Fruit fly (Drosophila melanogaster): Measurements from ENCODE around the gene CG14258.

Gene CG14258

DNA sequence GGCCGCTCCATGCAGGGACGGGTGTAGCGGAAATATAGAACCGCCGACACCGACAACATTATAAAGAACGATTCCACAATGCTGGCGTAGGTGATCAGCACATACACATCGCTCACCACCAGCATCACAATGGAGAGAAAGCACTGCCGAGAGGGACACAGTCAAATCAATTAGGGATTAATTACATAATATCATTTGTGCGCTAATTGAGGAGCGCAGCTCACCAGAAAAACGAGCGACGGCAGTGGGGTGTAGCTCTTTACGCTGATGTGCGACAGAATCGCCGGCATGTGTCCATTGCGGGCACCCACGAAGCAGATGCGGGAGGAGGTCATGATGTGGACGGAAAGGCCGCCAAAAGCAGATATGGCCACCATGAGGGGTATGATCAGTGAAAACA lies 16.5 kb downstream of the CG14258 start:
- TF ChIP-seq vri (GFP tag; optimal IDR thresholded peaks at IDR 0.05) = peak; percentile 14
- no peak for TF ChIP-seq fd85E (GFP tag; optimal IDR thresholded peaks at IDR 0.05)
- no peak for TF ChIP-seq CG31627 (GFP tag; optimal IDR thresholded peaks at IDR 0.05)
- TF ChIP-seq Sox14 (GFP tag; optimal IDR thresholded peaks at IDR 0.05) = no peak
- TF ChIP-seq cyc (GFP tag; optimal IDR thresholded peaks at IDR 0.05) = no peak
- TF ChIP-seq CG11762 (GFP tag; optimal IDR thresholded peaks at IDR 0.05; ENCODE audit: insufficient read depth) = no peak
- TF ChIP-seq OdsH (GFP tag; optimal IDR thresholded peaks at IDR 0.05) = no peak
- no peak for TF ChIP-seq CG10631 (GFP tag; optimal IDR thresholded peaks at IDR 0.05)
- TF ChIP-seq fd59A (GFP tag; optimal IDR thresholded peaks at IDR 0.05) = no peak
- TF ChIP-seq CG11902 (GFP tag; optimal IDR thresholded peaks at IDR 0.05) = no peak
- no peak for TF ChIP-seq Hr38 (GFP tag; optimal IDR thresholded peaks at IDR 0.05)
- no peak for TF ChIP-seq esn (GFP tag; optimal IDR thresholded peaks at IDR 0.05)
- TF ChIP-seq svp (GFP tag) = peak; percentile 65

DNA sequence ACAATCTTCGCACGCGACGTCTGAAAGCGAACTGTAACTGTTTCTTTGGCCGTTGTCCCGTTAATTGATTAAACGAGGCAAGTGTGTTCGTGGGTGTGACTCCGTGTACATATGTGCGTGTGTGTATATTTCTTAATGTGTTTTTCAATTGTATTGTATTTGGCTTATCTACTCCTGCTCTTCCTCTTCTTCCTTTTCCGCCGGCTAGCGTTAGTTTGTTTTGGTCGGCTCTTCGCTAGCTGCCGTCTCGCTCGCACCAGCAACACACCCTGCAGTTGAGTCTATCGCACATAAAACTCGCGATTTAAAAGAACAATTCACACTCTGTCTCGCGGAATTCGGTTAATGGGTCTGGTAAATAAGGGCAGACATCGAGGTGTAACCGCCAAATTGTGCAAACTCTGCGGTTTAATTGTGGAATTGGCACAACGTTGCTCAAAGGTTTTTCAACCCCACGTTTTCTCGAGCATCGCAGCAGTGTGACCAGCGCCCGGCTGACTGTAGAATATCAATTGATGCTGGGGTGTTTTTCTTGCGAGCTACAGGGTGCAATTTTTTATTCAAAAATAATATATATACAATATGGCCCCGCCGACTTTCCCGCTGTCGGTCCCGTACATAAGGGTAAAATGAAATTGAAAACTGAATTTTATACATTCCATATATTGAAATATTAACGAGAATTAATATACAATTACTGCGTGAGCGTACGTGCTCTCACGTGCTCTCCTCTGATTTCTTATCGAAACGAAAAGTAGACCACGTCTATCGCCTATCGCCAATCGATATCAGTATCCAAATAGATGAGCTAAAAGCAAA lies 19.1 kb downstream of the CG14258 start, which contains the start of the genes gb and CG5815:
gb (minus strand) TSS at position 487 of the 819 bp plus-strand sequence.
CG5815 (plus strand) TSS at position 783 of the 819 bp plus-strand sequence.
- TF ChIP-seq CG8119 (GFP tag; IDR thresholded peaks at IDR 0.05) (peak; percentile 84), Met (GFP tag; optimal IDR thresholded peaks at IDR 0.05) (no peak), Hr39 (GFP tag; optimal IDR thresholded peaks at IDR 0.05) (peak; percentile 87), CG11902 (GFP tag; optimal IDR thresholded peaks at IDR 0.05) (peak; percentile 75), achi (GFP tag; optimal IDR thresholded peaks at IDR 0.05) (no peak), Smox (GFP tag; optimal IDR thresholded peaks at IDR 0.05) (no peak), Eip78C (GFP tag) (peak; percentile 96), CG15336 (GFP tag; IDR thresholded peaks at IDR 0.05) (peak; percentile 81), Eip93F (GFP tag; optimal IDR thresholded peaks at IDR 0.05) (peak; percentile 92), CG3032 (tag; optimal IDR thresholded peaks at IDR 0.05) (peak; percentile 86), CG31627 (GFP tag; optimal IDR thresholded peaks at IDR 0.05) (peak; percentile 87), Ets21C (GFP tag; optimal IDR thresholded peaks at IDR 0.05) (peak; percentile 82), ss (GFP tag; optimal IDR thresholded peaks at IDR 0.05) (no peak), CG34406 (GFP tag; optimal IDR thresholded peaks at IDR 0.05) (peak; percentile 85), vri (GFP tag; optimal IDR thresholded peaks at IDR 0.05) (peak; percentile 31), CG6163 (GFP tag; IDR thresholded peaks at IDR 0.05) (peak; percentile 92), Ets96B (tag; optimal IDR thresholded peaks at IDR 0.05) (peak; percentile 87), cyc (GFP tag; optimal IDR thresholded peaks at IDR 0.05) (peak; percentile 88), CG3919 (GFP tag; optimal IDR thresholded peaks at IDR 0.05) (peak; percentile 90), fkh (GFP tag; optimal IDR thresholded peaks at IDR 0.05) (peak; percentile 77), lz (GFP tag; optimal IDR thresholded peaks at IDR 0.05) (peak; percentile 92), fd59A (GFP tag; optimal IDR thresholded peaks at IDR 0.05) (peak; percentile 78), svp (GFP tag) (peak; percentile 97), CG7368 (GFP tag; optimal IDR thresholded peaks at IDR 0.05) (peak; percentile 71), dac (GFP tag; optimal IDR thresholded peaks at IDR 0.05) (peak; percentile 80), CG1621 (tag; optimal IDR thresholded peaks at IDR 0.05) (no peak), dsx (GFP tag; optimal IDR thresholded peaks at IDR 0.05; ENCODE audit: poor library complexity, severe bottlenecking) (no peak), Gug (GFP tag; IDR thresholded peaks at IDR 0.05) (peak; percentile 80), Sox14 (GFP tag; optimal IDR thresholded peaks at IDR 0.05) (peak; percentile 90), CG4318 (GFP tag; optimal IDR thresholded peaks at IDR 0.05) (peak; percentile 83), CG6792 (GFP tag; optimal IDR thresholded peaks at IDR 0.05) (peak; percentile 80), CG8632 (GFP tag; optimal IDR thresholded peaks at IDR 0.05) (peak; percentile 82), CG11294 (GFP tag; IDR thresholded peaks at IDR 0.05) (peak; percentile 86), Sox102F (GFP tag; optimal IDR thresholded peaks at IDR 0.05) (no peak), salr (GFP tag; optimal IDR thresholded peaks at IDR 0.05) (peak in 1 of 2 experiments; percentile 79), spab (GFP tag; optimal IDR thresholded peaks at IDR 0.05) (no peak), CG6854 (GFP tag; optimal IDR thresholded peaks at IDR 0.05) (peak; percentile 65), CG9139 (GFP tag; optimal IDR thresholded peaks at IDR 0.05) (no peak), eg (GFP tag; IDR thresholded peaks at IDR 0.05) (peak; percentile 94), CG8319 (GFP tag; optimal IDR thresholded peaks at IDR 0.05) (peak; percentile 85), OdsH (GFP tag; optimal IDR thresholded peaks at IDR 0.05) (peak; percentile 92), CG11762 (GFP tag; optimal IDR thresholded peaks at IDR 0.05; ENCODE audit: insufficient read depth) (peak; percentile 64), Eip75B (GFP tag; optimal IDR thresholded peaks at IDR 0.05) (no peak), esn (GFP tag; optimal IDR thresholded peaks at IDR 0.05) (peak; percentile 91), Hr38 (GFP tag; optimal IDR thresholded peaks at IDR 0.05) (no peak)
